Worm (Caenorhabditis elegans) whole organism, young adult: ENCODE measurements around the gene F44A2.5.

ENCODE experiments used
- B0019.2 ChIP-seq: fragments of 200-800 bp; sonication (Bioruptor generic); conservative IDR thresholded peaks from 2 replicates; pipeline ENCODE4 v1.3.6; 2022; ENCODE audit warnings: missing genetic modification reagents, missing genetic modification characterization, missing compliant biosample characterization
- B0035.1 ChIP-seq: sonication (generic microtip); optimal IDR thresholded peaks from 2 replicates; lab custom pipeline; 2016; ENCODE audit warnings: missing genetic modification characterization, mild to moderate bottlenecking, missing compliant biosample characterization, missing genotype, missing genetic modification reagents
- C06A6.2 ChIP-seq: fragments of 200-800 bp; sonication (Bioruptor generic); conservative IDR thresholded peaks from 2 replicates; pipeline ENCODE4 v1.3.6; 2022; ENCODE audit warnings: missing genetic modification characterization, missing compliant biosample characterization
- C17E4.6 ChIP-seq: fragments of 200-800 bp; sonication (Bioruptor generic); IDR thresholded peaks from 2 replicates; pipeline ENCODE4 v1.3.6; 2022; ENCODE audit warnings: missing genetic modification reagents, missing genetic modification characterization, missing compliant biosample characterization
- D2030.7 ChIP-seq: fragments of 200-800 bp; sonication (Bioruptor generic); IDR thresholded peaks from 2 replicates; pipeline ENCODE4 v1.3.6; 2022; ENCODE audit warnings: missing genetic modification reagents, missing genetic modification characterization, missing compliant biosample characterization
- F10E7.11 ChIP-seq: sonication (generic microtip); optimal IDR thresholded peaks from 2 replicates; lab custom pipeline; 2017; ENCODE audit warnings: mild to moderate bottlenecking, missing genetic modification characterization, moderate library complexity, missing compliant biosample characterization
- F23B12.7 ChIP-seq: sonication (generic microtip); optimal IDR thresholded peaks from 2 replicates; lab custom pipeline; 2017; ENCODE audit warnings: missing genetic modification characterization, mild to moderate bottlenecking, missing compliant biosample characterization, antibody characterized with exemption, moderate library complexity; ENCODE audit not compliant: insufficient read depth
- F33H1.4 ChIP-seq: fragments of 200-800 bp; sonication (Bioruptor generic); IDR thresholded peaks from 2 replicates; pipeline ENCODE4 v1.3.6; 2022; ENCODE audit warnings: missing genetic modification reagents, missing genetic modification characterization, missing compliant biosample characterization
- F49E8.2 ChIP-seq: sonication (generic microtip); optimal IDR thresholded peaks from 3 replicates; lab custom pipeline; 2017; ENCODE audit warnings: missing genetic modification characterization, mild to moderate bottlenecking, missing compliant biosample characterization, antibody characterized with exemption, moderate library complexity; ENCODE audit not compliant: insufficient read depth
- F52B5.7 ChIP-seq: sonication (generic microtip); optimal IDR thresholded peaks from 2 replicates; lab custom pipeline; 2016; ENCODE audit warnings: mild to moderate bottlenecking, missing genetic modification characterization, missing compliant biosample characterization
- F57A8.1 ChIP-seq: fragments of 200-800 bp; sonication (Bioruptor generic); optimal IDR thresholded peaks from 2 replicates; lab custom pipeline; 2018; ENCODE audit warnings: mild to moderate bottlenecking, missing genetic modification characterization, moderate library complexity, missing compliant biosample characterization
- T07F8.4 ChIP-seq: sonication (generic microtip); optimal IDR thresholded peaks from 2 replicates; lab custom pipeline; 2016; ENCODE audit warnings: mild to moderate bottlenecking, missing genetic modification characterization, moderate library complexity, missing compliant biosample characterization
- Y53G8AR.9 ChIP-seq: fragments of 200-800 bp; sonication (Bioruptor generic); conservative IDR thresholded peaks from 2 replicates; pipeline ENCODE4 v1.3.6; 2022; ENCODE audit warnings: missing genetic modification reagents, missing genetic modification characterization, missing compliant biosample characterization
- Y56A3A.18 ChIP-seq: fragments of 200-800 bp; sonication (Bioruptor generic); IDR thresholded peaks from 2 replicates; pipeline ENCODE4 v1.3.6; 2022; ENCODE audit warnings: missing genetic modification reagents, missing genetic modification characterization, missing compliant biosample characterization
- Y67H2A.10 ChIP-seq: fragments of 200-800 bp; sonication (Bioruptor generic); conservative IDR thresholded peaks from 2 replicates; pipeline ENCODE4 v1.3.6; 2022; ENCODE audit warnings: missing genetic modification reagents, missing genetic modification characterization, missing compliant biosample characterization
- akir-1 ChIP-seq: fragments of 200-800 bp; sonication (Bioruptor generic); optimal IDR thresholded peaks from 2 replicates; lab custom pipeline; 2018; ENCODE audit warnings: mild to moderate bottlenecking, missing genetic modification characterization, moderate library complexity, missing compliant biosample characterization
- ama-1 ChIP-seq, 3 experiments: fragments of 150-350 bp in 1 of 3; sonication (generic microtip) in 2 of 3; optimal IDR thresholded peaks; 2 replicates each; lab custom pipeline; 2014 to 2018; ENCODE audit warnings: missing biosample characterization in 2 of 3, missing genetic modification characterization in 2 of 3, missing genetic modification reagents in 2 of 3
- athp-1 ChIP-seq: sonication (generic microtip); optimal IDR thresholded peaks from 2 replicates; lab custom pipeline; 2017; ENCODE audit warnings: mild to moderate bottlenecking, missing genetic modification characterization, missing compliant biosample characterization
- attf-3 ChIP-seq: fragments of 200-800 bp; sonication (Bioruptor generic); conservative IDR thresholded peaks from 2 replicates; pipeline ENCODE4 v1.3.6; 2022; ENCODE audit warnings: missing genetic modification reagents, missing genetic modification characterization, missing compliant biosample characterization
- bed-1 ChIP-seq: fragments of 200-800 bp; sonication (Bioruptor generic); IDR thresholded peaks from 2 replicates; pipeline ENCODE4 v1.3.6; 2022; ENCODE audit warnings: missing genetic modification reagents, missing genetic modification characterization, missing compliant biosample characterization
- ccch-3 ChIP-seq: fragments of 200-800 bp; sonication (Bioruptor generic); optimal IDR thresholded peaks from 2 replicates; lab custom pipeline; 2018; ENCODE audit warnings: mild to moderate bottlenecking, missing genetic modification characterization, missing compliant biosample characterization
- ceh-58 ChIP-seq: fragments of 200-800 bp; sonication (Bioruptor generic); IDR thresholded peaks from 2 replicates; pipeline ENCODE4 v1.3.6; 2022; ENCODE audit warnings: missing genetic modification characterization, missing compliant biosample characterization
- ceh-91 ChIP-seq: fragments of 200-800 bp; sonication (Bioruptor generic); IDR thresholded peaks from 2 replicates; pipeline ENCODE4 v1.3.6; 2022; ENCODE audit warnings: missing genetic modification reagents, missing genetic modification characterization, missing compliant biosample characterization
- chd-7 ChIP-seq: sonication (generic microtip); optimal IDR thresholded peaks from 2 replicates; lab custom pipeline; 2016; ENCODE audit warnings: mild to moderate bottlenecking, missing genetic modification characterization, moderate library complexity, missing compliant biosample characterization
- dox-1 ChIP-seq: fragments of 200-800 bp; sonication (Bioruptor generic); IDR thresholded peaks from 2 replicates; pipeline ENCODE4 v1.3.6; 2022; ENCODE audit warnings: missing genetic modification reagents, missing genetic modification characterization, missing compliant biosample characterization
- dpff-1 ChIP-seq: sonication (generic microtip); optimal IDR thresholded peaks from 2 replicates; lab custom pipeline; 2017; ENCODE audit warnings: mild to moderate bottlenecking, missing genetic modification characterization, missing compliant biosample characterization
- efl-1 ChIP-seq: fragments of 150-350 bp; optimal IDR thresholded peaks from 2 replicates; lab custom pipeline; 2014; ENCODE audit warnings: missing biosample characterization, missing genetic modification reagents, missing genetic modification characterization
- egl-18 ChIP-seq: fragments of 200-800 bp; sonication (Bioruptor generic); IDR thresholded peaks from 2 replicates; pipeline ENCODE4 v1.3.6; 2022; ENCODE audit warnings: missing genetic modification reagents, missing genetic modification characterization, missing compliant biosample characterization
- ets-4 ChIP-seq: fragments of 200-800 bp; sonication (Bioruptor generic); optimal IDR thresholded peaks from 2 replicates; lab custom pipeline; 2018; ENCODE audit warnings: mild to moderate bottlenecking, missing genetic modification characterization, missing compliant biosample characterization
- hrde-1 ChIP-seq: sonication (generic microtip); optimal IDR thresholded peaks from 2 replicates; lab custom pipeline; 2016; ENCODE audit warnings: missing genetic modification characterization, mild to moderate bottlenecking, missing compliant biosample characterization, moderate library complexity, missing genotype, missing genetic modification reagents, borderline replicate concordance
- let-607 ChIP-seq, 2 experiments: fragments of 200-800 bp in 1 of 2; sonication (Bioruptor generic) in 1 of 2; sonication (generic microtip) in 1 of 2; optimal IDR thresholded peaks; 2 replicates each; lab custom pipeline; 2016 to 2018; ENCODE audit warnings: mild to moderate bottlenecking in 2 of 2, missing compliant biosample characterization in 2 of 2, missing genetic modification characterization in 2 of 2, moderate library complexity in 2 of 2, missing genotype in 1 of 2
- lin-26 ChIP-seq: fragments of 200-800 bp; sonication (Bioruptor generic); IDR thresholded peaks from 2 replicates; pipeline ENCODE4 v1.3.6; 2022; ENCODE audit warnings: missing genetic modification reagents, missing genetic modification characterization, missing compliant biosample characterization
- lin-54 ChIP-seq: fragments of 200-800 bp; sonication (Bioruptor generic); optimal IDR thresholded peaks from 2 replicates; lab custom pipeline; 2018; ENCODE audit warnings: mild to moderate bottlenecking, missing genetic modification characterization, missing compliant biosample characterization
- lir-1 ChIP-seq: fragments of 200-800 bp; sonication (Bioruptor generic); conservative IDR thresholded peaks from 2 replicates; pipeline ENCODE4 v1.3.6; 2022; ENCODE audit warnings: missing genetic modification reagents, missing genetic modification characterization, missing compliant biosample characterization
- madf-10 ChIP-seq: sonication (generic microtip); optimal IDR thresholded peaks from 2 replicates; lab custom pipeline; 2016; ENCODE audit warnings: mild to moderate bottlenecking, missing genetic modification characterization, missing compliant biosample characterization
- madf-3 ChIP-seq: fragments of 200-800 bp; sonication (Bioruptor generic); IDR thresholded peaks from 2 replicates; pipeline ENCODE4 v1.3.6; 2022; ENCODE audit warnings: missing genetic modification reagents, missing genetic modification characterization, missing compliant biosample characterization
- madf-6 ChIP-seq: fragments of 200-800 bp; sonication (Bioruptor generic); IDR thresholded peaks from 2 replicates; pipeline ENCODE4 v1.3.6; 2022; ENCODE audit warnings: missing genetic modification reagents, missing genetic modification characterization, missing compliant biosample characterization
- nfya-1 ChIP-seq: sonication (generic microtip); optimal IDR thresholded peaks from 2 replicates; lab custom pipeline; 2017; ENCODE audit warnings: antibody characterized with exemption, missing compliant biosample characterization, missing genetic modification characterization, borderline replicate concordance; ENCODE audit not compliant: insufficient read depth
- nhr-120 ChIP-seq: fragments of 200-800 bp; sonication (Bioruptor generic); IDR thresholded peaks from 2 replicates; pipeline ENCODE4 v1.3.6; 2022; ENCODE audit warnings: missing genetic modification characterization, missing compliant biosample characterization
- nhr-27 ChIP-seq: fragments of 200-800 bp; sonication (Bioruptor generic); optimal IDR thresholded peaks from 2 replicates; lab custom pipeline; 2018; ENCODE audit warnings: mild to moderate bottlenecking, missing genetic modification characterization, moderate library complexity, missing compliant biosample characterization
- nhr-80 ChIP-seq: sonication (generic microtip); optimal IDR thresholded peaks from 2 replicates; lab custom pipeline; 2016; ENCODE audit warnings: missing genetic modification characterization, missing compliant biosample characterization
- rpc-1 ChIP-seq, 2 experiments: fragments of 150-350 bp in 1 of 2; sonication (generic microtip) in 1 of 2; optimal IDR thresholded peaks; 2 replicates each; lab custom pipeline; 2014 to 2018; ENCODE audit warnings: missing biosample characterization in 1 of 2, missing genetic modification characterization in 1 of 2, missing genetic modification reagents in 1 of 2, missing genotype in 1 of 2
- snpc-1.3 ChIP-seq: sonication (generic microtip); optimal IDR thresholded peaks from 2 replicates; lab custom pipeline; 2017; ENCODE audit warnings: missing genetic modification characterization, mild to moderate bottlenecking, missing compliant biosample characterization, antibody characterized with exemption, moderate library complexity, missing genotype, missing genetic modification reagents; ENCODE audit not compliant: insufficient read depth
- tbp1 ChIP-seq: fragments of 200-800 bp; sonication (Bioruptor generic); optimal IDR thresholded peaks from 2 replicates; lab custom pipeline; 2018; ENCODE audit warnings: mild to moderate bottlenecking, missing genetic modification characterization, missing compliant biosample characterization
- xnd-1 ChIP-seq: sonication (generic microtip); optimal IDR thresholded peaks from 2 replicates; lab custom pipeline; 2016; ENCODE audit warnings: missing genotype, missing genetic modification reagents, missing genetic modification characterization, missing compliant biosample characterization

F44A2.5 gene

DNA sequence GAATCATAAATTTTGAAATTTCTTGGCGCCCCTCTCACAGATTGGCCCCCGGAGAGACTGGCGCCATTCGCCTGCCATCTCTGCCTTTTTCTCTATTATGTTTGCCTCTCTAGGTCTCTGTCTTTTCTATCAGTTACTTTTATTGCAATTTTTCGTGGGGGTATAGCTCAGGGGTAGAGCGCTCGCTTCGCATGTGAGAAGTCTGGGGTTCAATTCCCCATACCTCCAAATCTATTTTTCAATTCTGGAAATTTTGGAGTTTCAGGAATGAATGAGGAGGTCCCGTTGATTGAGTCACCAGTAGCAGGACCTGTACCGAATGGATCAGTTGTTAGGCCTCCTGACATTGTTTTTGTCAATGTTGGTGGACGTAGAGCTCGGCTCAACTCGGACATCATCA, 20.6 kb downstream of the F44A2.5 start, which contains the start of gene kvs-3 (continued):
- peak; percentile 49; the same call in 1 of the 2 replicates for TF ChIP-seq B0019.2 (GFP tag; lab: Robert Waterston, UW)
- no peak; the same call in 1 of the 2 replicates for TF ChIP-seq dox-1
- peak; percentile 83 for TF ChIP-seq Y53G8AR.9 (GFP tag; lab: Robert Waterston, UW)
- TF ChIP-seq efl-1: peak; percentile 3
- peak; percentile 89 for TF ChIP-seq athp-1
- TF ChIP-seq chd-7: peak; percentile 88
- TF ChIP-seq ceh-91: peak; percentile 40; the same call in 1 of the 2 replicates
- TF ChIP-seq B0035.1 (tag; lab: Kevin White, UChicago): peak; percentile 41
- 0 out of 2 replicates have a peak, but pooled peaks have one; percentile 55 for TF ChIP-seq ceh-58
- peak; percentile 78 for TF ChIP-seq madf-3 (GFP tag; lab: Robert Waterston, UW)
- TF ChIP-seq lin-26 (GFP tag; lab: Robert Waterston, UW): no peak; the same call in 1 of the 2 replicates
- peak; percentile 80 for TF ChIP-seq madf-10 (tag; lab: Kevin White, UChicago)
- TF ChIP-seq akir-1: no peak
- TF ChIP-seq F49E8.2 (tag; lab: Kevin White, UChicago): peak; percentile 61
- TF ChIP-seq let-607 (tag; optimal IDR thresholded peaks at IDR 0.05; lab: Kevin White, UChicago): peak; percentile 6 to 43
- TF ChIP-seq Y56A3A.18 (GFP tag; lab: Robert Waterston, UW): no peak; the same call in 1 of the 2 replicates
- TF ChIP-seq hrde-1: peak; percentile 83
- TF ChIP-seq F57A8.1 (GFP tag; lab: Kevin White, UChicago): peak; percentile 95
- peak; percentile 85 for TF ChIP-seq rpc-1 (optimal IDR thresholded peaks at IDR 0.05; lab: Kevin White, UChicago)
- peak; percentile 94 for TF ChIP-seq rpc-1 (tag; optimal IDR thresholded peaks at IDR 0.05; lab: Kevin White, UChicago)
- peak; percentile 62 for TF ChIP-seq F23B12.7
- TF ChIP-seq xnd-1 (tag; lab: Kevin White, UChicago): no peak
- TF ChIP-seq nhr-120 (GFP tag; lab: Robert Waterston, UW): peak; percentile 92; the same call in 1 of the 2 replicates
- peak; percentile 72 for TF ChIP-seq F10E7.11
- TF ChIP-seq egl-18 (GFP tag; lab: Robert Waterston, UW): peak; percentile 75; the same call in 1 of the 2 replicates
- peak; percentile 53 for TF ChIP-seq ccch-3 (GFP tag; lab: Kevin White, UChicago)
- TF ChIP-seq lin-54 (GFP tag; lab: Kevin White, UChicago): peak; percentile 71
- TF ChIP-seq ama-1 (optimal IDR thresholded peaks at IDR 0.05; lab: Kevin White, UChicago): no peak
- peak; percentile 67 to 68 for TF ChIP-seq ama-1 (GFP tag; optimal IDR thresholded peaks at IDR 0.05; lab: Kevin White, UChicago)
- no peak for TF ChIP-seq nfya-1 (tag; lab: Kevin White, UChicago)
- TF ChIP-seq madf-6 (GFP tag; lab: Robert Waterston, UW): no peak; the same call in 1 of the 2 replicates
- peak; percentile 68 for TF ChIP-seq nhr-27 (tag; lab: Kevin White, UChicago)
- 0 out of 2 replicates have a peak, but pooled peaks have one; percentile 48 for TF ChIP-seq lir-1
- no peak for TF ChIP-seq F33H1.4 (GFP tag; lab: Robert Waterston, UW)
- TF ChIP-seq tbp1: peak; percentile 97
- 0 out of 2 replicates have a peak, but pooled peaks have one; percentile 14 for TF ChIP-seq bed-1 (GFP tag; lab: Robert Waterston, UW)
- peak; percentile 92 for TF ChIP-seq T07F8.4 (tag; lab: Kevin White, UChicago)
- peak; percentile 63 for TF ChIP-seq C06A6.2 (GFP tag; lab: Robert Waterston, UW)
- TF ChIP-seq dpff-1 (tag; lab: Kevin White, UChicago): peak; percentile 44
- peak; percentile 40; the same call in 1 of the 2 replicates for TF ChIP-seq attf-3 (GFP tag; lab: Robert Waterston, UW)
- TF ChIP-seq D2030.7 (GFP tag; lab: Robert Waterston, UW): peak; percentile 2; the same call in 1 of the 2 replicates
- TF ChIP-seq ets-4 (GFP tag; lab: Kevin White, UChicago): peak; percentile 37
- peak; percentile 50; the same call in 1 of the 2 replicates for TF ChIP-seq Y67H2A.10 (GFP tag; lab: Robert Waterston, UW)
- no peak for TF ChIP-seq C17E4.6
- TF ChIP-seq F52B5.7 (tag; lab: Kevin White, UChicago): no peak
- TF ChIP-seq nhr-80 (tag; lab: Kevin White, UChicago): no peak
- TF ChIP-seq snpc-1.3 (tag; lab: Kevin White, UChicago): peak; percentile 87
